Worm (Caenorhabditis elegans) whole organism, midembryonic: ENCODE results near the gene B0403.3.

Experiments
- T22C8.4 ChIP-seq: fragments of 200-800 bp; sonication (Bioruptor generic); IDR thresholded peaks from 2 replicates; pipeline ENCODE4 v1.3.6; 2022; ENCODE audit warnings: missing genetic modification characterization, missing compliant biosample characterization
- cog-1 ChIP-seq: sonication (generic microtip); optimal IDR thresholded peaks from 2 replicates; lab custom pipeline; 2016; ENCODE audit warnings: missing genetic modification characterization, missing compliant biosample characterization
- flt-1 ChIP-seq: fragments of 200-800 bp; sonication (Bioruptor generic); IDR thresholded peaks from 2 replicates; pipeline ENCODE4 v1.3.6; 2022; ENCODE audit warnings: missing genetic modification characterization, missing compliant biosample characterization
- med-1 ChIP-seq: sonication (generic microtip); optimal IDR thresholded peaks from 2 replicates; lab custom pipeline; 2017; ENCODE audit warnings: missing genetic modification characterization, mild to moderate bottlenecking, missing compliant biosample characterization, antibody characterized with exemption, missing genetic modification reagents; ENCODE audit not compliant: insufficient read depth
- ref-1 ChIP-seq: fragments of 200-800 bp; sonication (Bioruptor generic); conservative IDR thresholded peaks from 2 replicates; pipeline ENCODE4 v1.3.6; 2022; ENCODE audit warnings: missing genetic modification reagents, missing genetic modification characterization, missing compliant biosample characterization
- tab-1 ChIP-seq: fragments of 200-800 bp; sonication (Bioruptor generic); IDR thresholded peaks from 2 replicates; pipeline ENCODE4 v1.3.6; 2022; ENCODE audit warnings: missing genetic modification characterization, missing compliant biosample characterization

DNA sequence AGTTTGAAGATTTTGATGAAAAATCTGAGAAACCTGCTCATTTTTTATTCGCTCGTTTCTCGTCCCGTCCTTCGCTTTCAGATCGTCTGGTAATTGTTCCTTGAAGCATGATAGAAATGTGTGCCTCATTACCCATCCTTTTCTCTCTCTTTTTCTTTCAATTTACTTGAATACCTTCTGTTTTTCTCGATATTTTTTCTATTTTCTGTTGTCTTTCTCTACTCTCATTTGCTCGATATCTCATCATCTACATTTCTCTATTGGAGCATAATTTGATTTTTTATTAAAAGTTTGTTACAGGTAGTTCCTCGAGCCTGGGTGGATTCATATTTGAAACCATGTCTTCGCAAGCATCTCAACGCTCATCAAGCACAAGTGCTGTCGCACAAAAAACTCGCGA is 12.8 kb downstream of the B0403.3 start, which contains the start of gene ubc-17:
- no peak for TF ChIP-seq ref-1
- TF ChIP-seq flt-1 = no peak
- no peak for TF ChIP-seq cog-1 (tag; lab: Kevin White, UChicago)
- TF ChIP-seq med-1 (GFP tag; lab: Kevin White, UChicago) = no peak
- no peak for TF ChIP-seq T22C8.4 (GFP tag; lab: Robert Waterston, UW)
- no peak for TF ChIP-seq tab-1
